Fruit fly (Drosophila melanogaster) whole organism, embryonic: ENCODE results near the gene mRpS33.

ENCODE experiments used
- ATbp ChIP-seq: fragments of 200-800 bp; sonication (Bioruptor generic); optimal IDR thresholded peaks from 2 replicates; lab custom pipeline; 2017; ENCODE audit warnings: missing biosample characterization, mild to moderate bottlenecking, missing genetic modification characterization, missing genetic modification reagents
- Atf3 ChIP-seq: fragments of 200-800 bp; sonication (Bioruptor generic); optimal IDR thresholded peaks from 3 replicates; lab custom pipeline; 2016; ENCODE audit warnings: missing biosample characterization, missing genetic modification characterization
- Bgb ChIP-seq: fragments of 200-800 bp; sonication (Bioruptor generic); IDR thresholded peaks from 2 replicates; pipeline ENCODE4 v1.3.6; 2022; ENCODE audit warnings: missing biosample characterization, missing genetic modification characterization; ENCODE audit not compliant: partially characterized antibody
- CG1024 ChIP-seq: fragments of 200-800 bp; sonication (Bioruptor generic); IDR thresholded peaks from 2 replicates; pipeline ENCODE4 v1.3.6; 2022; ENCODE audit warnings: missing biosample characterization, missing genetic modification characterization
- CG10366 ChIP-seq: fragments of 200-800 bp; sonication (Bioruptor generic); IDR thresholded peaks from 2 replicates; pipeline ENCODE4 v1.3.6; 2022; ENCODE audit warnings: missing biosample characterization, missing genetic modification characterization
- CG11247 ChIP-seq: fragments of 200-800 bp; sonication (Bioruptor generic); IDR thresholded peaks from 2 replicates; pipeline ENCODE4 v1.3.6; 2022; ENCODE audit warnings: missing biosample characterization, missing genetic modification characterization
- CG11456 ChIP-seq: fragments of 200-800 bp; sonication (Bioruptor generic); IDR thresholded peaks from 3 replicates; pipeline ENCODE4 v1.3.6; 2022; ENCODE audit warnings: missing biosample characterization, missing genetic modification characterization
- CG11695 ChIP-seq: fragments of 200-800 bp; sonication (Bioruptor generic); IDR thresholded peaks from 3 replicates; pipeline ENCODE4 v1.3.6; 2022; ENCODE audit warnings: missing biosample characterization, missing genetic modification characterization
- CG14050 ChIP-seq: fragments of 200-800 bp; sonication (Bioruptor generic); IDR thresholded peaks from 3 replicates; pipeline ENCODE4 v1.3.6; 2022; ENCODE audit warnings: missing biosample characterization, missing genetic modification characterization
- CG15011 ChIP-seq: fragments of 200-800 bp; sonication (Bioruptor generic); optimal IDR thresholded peaks from 3 replicates; lab custom pipeline; 2018; ENCODE audit warnings: missing biosample characterization, mild to moderate bottlenecking, missing genetic modification characterization
- CG18011 ChIP-seq: fragments of 200-800 bp; sonication (Bioruptor generic); optimal IDR thresholded peaks from 2 replicates; lab custom pipeline; 2017; ENCODE audit warnings: missing biosample characterization, missing genetic modification characterization, mild to moderate bottlenecking, moderate library complexity, missing genotype
- CG2712 ChIP-seq: fragments of 200-800 bp; optimal IDR thresholded peaks from 3 replicates; lab custom pipeline; 2019; ENCODE audit warnings: missing biosample characterization, mild to moderate bottlenecking, missing genetic modification characterization, moderate library complexity
- CG3163 ChIP-seq: fragments of 200-800 bp; sonication (Bioruptor generic); optimal IDR thresholded peaks from 3 replicates; lab custom pipeline; 2016; ENCODE audit warnings: missing biosample characterization, missing genetic modification characterization
- CG34224 ChIP-seq: fragments of 200-800 bp; sonication (Bioruptor generic); IDR thresholded peaks from 3 replicates; pipeline ENCODE4 v1.3.6; 2022; ENCODE audit warnings: missing biosample characterization, missing genetic modification characterization; ENCODE audit not compliant: partially characterized antibody
- CG3995 ChIP-seq: fragments of 200-800 bp; sonication (Bioruptor generic); optimal IDR thresholded peaks from 3 replicates; lab custom pipeline; 2016; ENCODE audit warnings: missing biosample characterization, missing genetic modification characterization
- CG4328 ChIP-seq: fragments of 200-800 bp; sonication (Bioruptor generic); optimal IDR thresholded peaks from 3 replicates; lab custom pipeline; 2017; ENCODE audit warnings: missing biosample characterization, missing genetic modification reagents, missing genetic modification characterization
- CG5953 ChIP-seq: fragments of 200-800 bp; sonication (Bioruptor generic); IDR thresholded peaks from 2 replicates; pipeline ENCODE4 v1.3.6; 2022; ENCODE audit warnings: missing biosample characterization, missing genetic modification characterization
- CG6765 ChIP-seq: fragments of 200-800 bp; sonication (Bioruptor generic); optimal IDR thresholded peaks from 3 replicates; lab custom pipeline; 2017; ENCODE audit warnings: missing biosample characterization, mild to moderate bottlenecking, missing genetic modification characterization
- CG7963 ChIP-seq: fragments of 200-800 bp; sonication (Bioruptor generic); IDR thresholded peaks from 3 replicates; pipeline ENCODE4 v1.3.6; 2022; ENCODE audit warnings: missing biosample characterization, missing genetic modification characterization; ENCODE audit not compliant: partially characterized antibody
- CG7987 ChIP-seq: fragments of 200-800 bp; sonication (Bioruptor generic); optimal IDR thresholded peaks from 2 replicates; lab custom pipeline; 2018; ENCODE audit warnings: missing biosample characterization, mild to moderate bottlenecking, missing genetic modification characterization, moderate library complexity
- CG8089 ChIP-seq: fragments of 200-800 bp; sonication (Bioruptor generic); optimal IDR thresholded peaks from 3 replicates; lab custom pipeline; 2016; ENCODE audit warnings: missing biosample characterization, missing genetic modification characterization
- CG8924 ChIP-seq: fragments of 200-800 bp; optimal IDR thresholded peaks from 3 replicates; lab custom pipeline; 2019; ENCODE audit warnings: missing biosample characterization, mild to moderate bottlenecking, missing genetic modification characterization, moderate library complexity
- Dip3 ChIP-seq: fragments of 200-800 bp; sonication (Bioruptor generic); optimal IDR thresholded peaks from 3 replicates; lab custom pipeline; 2016; ENCODE audit warnings: missing biosample characterization, missing genetic modification characterization
- Doc3 ChIP-seq: fragments of 200-800 bp; sonication (Bioruptor generic); IDR thresholded peaks from 3 replicates; pipeline ENCODE4 v1.3.6; 2022; ENCODE audit warnings: missing biosample characterization, missing genetic modification characterization; ENCODE audit not compliant: partially characterized antibody
- ERR ChIP-seq: fragments of 200-800 bp; sonication (Bioruptor generic); optimal IDR thresholded peaks from 2 replicates; lab custom pipeline; 2016; ENCODE audit warnings: missing biosample characterization, missing genetic modification characterization
- Jarid2 ChIP-seq: fragments of 200-800 bp; sonication (Bioruptor generic); optimal IDR thresholded peaks from 3 replicates; lab custom pipeline; 2017; ENCODE audit warnings: mild to moderate bottlenecking, missing biosample characterization, missing genetic modification reagents, missing genetic modification characterization
- Med ChIP-seq: fragments of 200-800 bp; sonication (Bioruptor generic); peaks from one replicate; lab custom pipeline; 2016; ENCODE audit warnings: missing biosample characterization, missing genetic modification characterization, mild to moderate bottlenecking, inconsistent platforms, moderate library complexity
- Mrtf ChIP-seq: fragments of 200-800 bp; sonication (Bioruptor generic); IDR thresholded peaks from 3 replicates; pipeline ENCODE4 v1.3.6; 2022; ENCODE audit warnings: missing biosample characterization, missing genetic modification characterization
- Nf-YA ChIP-seq: fragments of 200-800 bp; sonication (Bioruptor generic); IDR thresholded peaks from 2 replicates; pipeline ENCODE4 v1.3.6; 2022; ENCODE audit warnings: missing biosample characterization, missing genetic modification characterization
- Xbp1 ChIP-seq: fragments of 200-800 bp; sonication (Bioruptor generic); optimal IDR thresholded peaks from 3 replicates; lab custom pipeline; 2016; ENCODE audit warnings: missing biosample characterization, mild to moderate bottlenecking, missing genetic modification characterization
- ab ChIP-seq: fragments of 200-800 bp; sonication (Bioruptor generic); optimal IDR thresholded peaks from 2 replicates; lab custom pipeline; 2016; ENCODE audit warnings: missing biosample characterization, missing genetic modification characterization
- cas ChIP-seq: fragments of 200-800 bp; sonication (Bioruptor generic); IDR thresholded peaks from 2 replicates; pipeline ENCODE4 v1.3.6; 2022; ENCODE audit warnings: missing biosample characterization, missing genetic modification characterization
- dm ChIP-seq: fragments of 200-800 bp; sonication (Bioruptor generic); optimal IDR thresholded peaks from 3 replicates; lab custom pipeline; 2016; ENCODE audit warnings: missing biosample characterization, missing genetic modification characterization
- en ChIP-seq: fragments of 200-800 bp; sonication (Bioruptor generic); optimal IDR thresholded peaks from 2 replicates; lab custom pipeline; 2016; ENCODE audit warnings: missing biosample characterization, missing genetic modification characterization
- ftz-f1 ChIP-seq: fragments of 200-800 bp; sonication (Bioruptor generic); optimal IDR thresholded peaks from 2 replicates; lab custom pipeline; 2016; ENCODE audit warnings: missing biosample characterization, missing genetic modification characterization
- gce ChIP-seq: fragments of 200-800 bp; sonication (Bioruptor generic); IDR thresholded peaks from 3 replicates; pipeline ENCODE4 v1.3.6; 2022; ENCODE audit warnings: missing biosample characterization, missing genetic modification characterization
- gcm2 ChIP-seq: fragments of 200-800 bp; sonication (Bioruptor generic); optimal IDR thresholded peaks from 2 replicates; lab custom pipeline; 2016; ENCODE audit warnings: missing biosample characterization, missing genetic modification characterization
- grn ChIP-seq: fragments of 200-800 bp; sonication (Bioruptor generic); optimal IDR thresholded peaks from 3 replicates; lab custom pipeline; 2017; ENCODE audit warnings: missing biosample characterization, missing genetic modification characterization
- lilli ChIP-seq: fragments of 200-800 bp; sonication (Bioruptor generic); optimal IDR thresholded peaks from 3 replicates; lab custom pipeline; 2016; ENCODE audit warnings: missing biosample characterization, missing genetic modification characterization
- mirr ChIP-seq: fragments of 200-800 bp; sonication (Bioruptor generic); optimal IDR thresholded peaks from 3 replicates; lab custom pipeline; 2018; ENCODE audit warnings: missing biosample characterization, mild to moderate bottlenecking, missing genetic modification characterization
- prd ChIP-seq, 3 experiments: fragments of >200 bp in 2 of 3; fragments of 200-800 bp in 1 of 3; sonication (Bioruptor generic) in 1 of 3; optimal IDR thresholded peaks in 2 of 3; IDR thresholded peaks in 1 of 3; 2 replicates in 2 of 3; 3 replicates in 1 of 3; pipeline versions ENCODE4 v1.3.6 to Lab custom; 2017 to 2022; ENCODE audit warnings: missing biosample characterization in 1 of 3, missing genetic modification characterization in 1 of 3
- ro ChIP-seq: fragments of 200-800 bp; sonication (Bioruptor generic); IDR thresholded peaks from 2 replicates; pipeline ENCODE4 v1.3.6; 2022; ENCODE audit warnings: missing biosample characterization, missing genetic modification characterization
- seq ChIP-seq: fragments of 200-800 bp; sonication (Bioruptor generic); IDR thresholded peaks from 2 replicates; pipeline ENCODE4 v1.3.6; 2022; ENCODE audit warnings: missing biosample characterization, missing genetic modification characterization
- sna ChIP-seq: fragments of 200-800 bp; sonication (Bioruptor generic); IDR thresholded peaks from 2 replicates; pipeline ENCODE4 v1.3.6; 2022; ENCODE audit warnings: missing biosample characterization, missing genetic modification characterization; ENCODE audit not compliant: partially characterized antibody
- tna ChIP-seq: fragments of 200-800 bp; sonication (Bioruptor generic); IDR thresholded peaks from 2 replicates; pipeline ENCODE4 v1.3.6; 2022; ENCODE audit warnings: missing biosample characterization, missing genetic modification characterization; ENCODE audit not compliant: partially characterized antibody
- ttk ChIP-seq: fragments of 200-800 bp; sonication (Bioruptor generic); IDR thresholded peaks from 2 replicates; pipeline ENCODE4 v2.1.2; 2022; ENCODE audit warnings: missing biosample characterization, missing genetic modification characterization
- twi ChIP-seq: fragments of 200-800 bp; optimal IDR thresholded peaks from 2 replicates; lab custom pipeline; 2019; ENCODE audit warnings: missing biosample characterization, mild to moderate bottlenecking, missing genetic modification characterization, moderate library complexity
- z ChIP-seq: fragments of 200-800 bp; sonication (Bioruptor generic); IDR thresholded peaks from 3 replicates; pipeline ENCODE4 v1.3.6; 2022; ENCODE audit warnings: missing biosample characterization, missing genetic modification characterization
- zen2 ChIP-seq: fragments of 200-800 bp; sonication (Bioruptor generic); IDR thresholded peaks from 3 replicates; pipeline ENCODE4 v1.3.6; 2022; ENCODE audit warnings: missing biosample characterization, missing genetic modification characterization; ENCODE audit not compliant: partially characterized antibody

The mRpS33 gene

dm6 chr3R:16448378-16449134 lies 12.2 kb upstream of the mRpS33 start (continued):
- peak; percentile 58 for TF ChIP-seq dm
- TF ChIP-seq CG18011: no peak
- no peak for TF ChIP-seq tna (GFP tag; lab: Robert Waterston, UW)
- TF ChIP-seq gcm2 (GFP tag; lab: Kevin White, UChicago): no peak
- TF ChIP-seq CG8924: peak; percentile 43
- TF ChIP-seq Bgb (GFP tag; lab: Robert Waterston, UW): no peak
- TF ChIP-seq CG11247 (GFP tag; lab: Robert Waterston, UW): peak; percentile 75
- TF ChIP-seq Jarid2: no peak
- peak; percentile 63 for TF ChIP-seq en
- peak; percentile 73 for TF ChIP-seq ttk
- TF ChIP-seq CG14050 (GFP tag; lab: Robert Waterston, UW): 0 out of 3 replicates have a peak, but pooled peaks have one; percentile 12
- TF ChIP-seq CG5953 (GFP tag; lab: Robert Waterston, UW): peak; percentile 70
- TF ChIP-seq Mrtf: peak; percentile 68; the same call in 2 of the 3 replicates
- TF ChIP-seq CG7987 (GFP tag; lab: Kevin White, UChicago): peak; percentile 23
- no peak for TF ChIP-seq CG7963 (GFP tag; lab: Robert Waterston, UW)
- peak; percentile 83; the same call in 2 of the 3 replicates for TF ChIP-seq CG11456
- peak; percentile 12 for TF ChIP-seq ro (GFP tag; lab: Robert Waterston, UW)
- peak; percentile 46 for TF ChIP-seq ERR (GFP tag; lab: Kevin White, UChicago)
- peak; percentile 95 for TF ChIP-seq Med (GFP tag; lab: Kevin White, UChicago)
- TF ChIP-seq cas (GFP tag; lab: Robert Waterston, UW): peak; percentile 73
- no peak for TF ChIP-seq sna (GFP tag; lab: Robert Waterston, UW)
- peak; percentile 64; the same call in 2 of the 3 replicates for TF ChIP-seq z (GFP tag; lab: Robert Waterston, UW)
- no peak for TF ChIP-seq twi (tag; lab: Kevin White, UChicago)
- peak; percentile 78 for TF ChIP-seq CG1024 (GFP tag; lab: Robert Waterston, UW)
- no peak; the same call in 1 of the 2 replicates for TF ChIP-seq seq (GFP tag; lab: Robert Waterston, UW)
- TF ChIP-seq CG8089 (GFP tag; lab: Kevin White, UChicago): peak; percentile 30
- TF ChIP-seq Dip3 (GFP tag; lab: Kevin White, UChicago): peak; percentile 70
- TF ChIP-seq CG6765 (GFP tag; lab: Kevin White, UChicago): no peak
- peak; percentile 75 for TF ChIP-seq Xbp1 (GFP tag; lab: Kevin White, UChicago)
- TF ChIP-seq gce (GFP tag; lab: Robert Waterston, UW): peak; percentile 82
- TF ChIP-seq ab: no peak
- peak; percentile 49 for TF ChIP-seq CG3995 (GFP tag; lab: Kevin White, UChicago)
- peak; percentile 86 for TF ChIP-seq CG10366 (GFP tag; lab: Robert Waterston, UW)
- TF ChIP-seq CG3163 (GFP tag; lab: Kevin White, UChicago): no peak
- TF ChIP-seq ATbp (GFP tag; lab: Kevin White, UChicago): peak; percentile 79
- TF ChIP-seq grn (GFP tag; lab: Kevin White, UChicago): no peak
- TF ChIP-seq zen2 (GFP tag; lab: Robert Waterston, UW): no peak
- peak; percentile 60 for TF ChIP-seq CG11695 (GFP tag; lab: Robert Waterston, UW)
- no peak for TF ChIP-seq CG4328
- TF ChIP-seq Doc3 (GFP tag; lab: Robert Waterston, UW): no peak
- TF ChIP-seq lilli (GFP tag; lab: Kevin White, UChicago): peak; percentile 56
- peak; percentile 75 for TF ChIP-seq CG2712
- TF ChIP-seq mirr (GFP tag; lab: Kevin White, UChicago): peak; percentile 20
- TF ChIP-seq ftz-f1 (GFP tag; lab: Kevin White, UChicago): no peak
- no peak for TF ChIP-seq CG15011
- no peak for TF ChIP-seq prd (optimal IDR thresholded peaks at IDR 0.05; lab: Kevin White, UChicago)
- peak; percentile 83 for TF ChIP-seq prd (GFP tag; IDR thresholded peaks at IDR 0.05; lab: Robert Waterston, UW)
- TF ChIP-seq CG34224 (GFP tag; lab: Robert Waterston, UW): no peak
- TF ChIP-seq Nf-YA (GFP tag; lab: Robert Waterston, UW): peak; percentile 76; the same call in 1 of the 2 replicates
- TF ChIP-seq Atf3 (GFP tag; lab: Kevin White, UChicago): peak; percentile 19
